Fruit fly (Drosophila melanogaster) whole organism, embryonic: ENCODE measurements around the gene Nepl21.

Experiments
- Adf1 ChIP-seq: fragments of 200-800 bp; sonication (Bioruptor generic); IDR thresholded peaks from 2 replicates; pipeline ENCODE4 v1.3.6; 2022; ENCODE audit warnings: missing biosample characterization, missing genetic modification characterization
- CG11093 ChIP-seq: fragments of 200-800 bp; sonication (Bioruptor generic); IDR thresholded peaks from 3 replicates; pipeline ENCODE4 v1.3.6; 2022; ENCODE audit warnings: missing biosample characterization, missing genetic modification characterization
- CG12299 ChIP-seq: fragments of 200-800 bp; sonication (Bioruptor generic); optimal IDR thresholded peaks from 2 replicates; lab custom pipeline; 2018; ENCODE audit warnings: missing biosample characterization, mild to moderate bottlenecking, missing genetic modification characterization
- CG12659 ChIP-seq: fragments of 200-800 bp; sonication (Bioruptor generic); optimal IDR thresholded peaks from 3 replicates; lab custom pipeline; 2017; ENCODE audit warnings: mild to moderate bottlenecking, missing biosample characterization, missing genetic modification reagents, missing genetic modification characterization
- CG13287 ChIP-seq: fragments of 200-800 bp; sonication (Bioruptor generic); IDR thresholded peaks from 2 replicates; pipeline ENCODE4 v1.3.6; 2022; ENCODE audit warnings: missing biosample characterization, missing genetic modification characterization; ENCODE audit not compliant: partially characterized antibody
- CG13894 ChIP-seq: fragments of 200-800 bp; sonication (Bioruptor generic); optimal IDR thresholded peaks from 3 replicates; lab custom pipeline; 2018; ENCODE audit warnings: missing biosample characterization, mild to moderate bottlenecking, missing genetic modification characterization, moderate library complexity
- CG17328 ChIP-seq: fragments of 200-800 bp; sonication (Bioruptor generic); IDR thresholded peaks from 2 replicates; pipeline ENCODE4 v1.3.6; 2022; ENCODE audit warnings: missing biosample characterization, missing genetic modification characterization
- CG17568 ChIP-seq: fragments of 200-800 bp; sonication (Bioruptor generic); optimal IDR thresholded peaks from 2 replicates; lab custom pipeline; 2018; ENCODE audit warnings: missing biosample characterization, mild to moderate bottlenecking, missing genetic modification characterization, moderate library complexity
- CG30431 ChIP-seq: fragments of 200-800 bp; sonication (Bioruptor generic); optimal IDR thresholded peaks from 2 replicates; lab custom pipeline; 2017; ENCODE audit warnings: missing biosample characterization, missing genetic modification characterization
- CG3065 ChIP-seq: fragments of 200-800 bp; sonication (Bioruptor generic); optimal IDR thresholded peaks from 2 replicates; lab custom pipeline; 2016; ENCODE audit warnings: missing biosample characterization, missing genetic modification characterization
- CG31388 ChIP-seq: fragments of 200-800 bp; sonication (Bioruptor generic); optimal IDR thresholded peaks from 2 replicates; lab custom pipeline; 2016; ENCODE audit warnings: missing biosample characterization, missing genetic modification characterization
- CG3838 ChIP-seq: fragments of 200-800 bp; sonication (Bioruptor generic); optimal IDR thresholded peaks from 3 replicates; lab custom pipeline; 2016; ENCODE audit warnings: missing biosample characterization, missing genetic modification characterization
- CG4617 ChIP-seq: fragments of 200-800 bp; sonication (Bioruptor generic); optimal IDR thresholded peaks from 3 replicates; lab custom pipeline; 2016; ENCODE audit warnings: missing biosample characterization, missing genetic modification characterization, borderline replicate concordance
- CG6791 ChIP-seq: fragments of 200-800 bp; sonication (Bioruptor generic); IDR thresholded peaks from 3 replicates; pipeline ENCODE4 v1.3.6; 2022; ENCODE audit warnings: missing biosample characterization, missing genetic modification characterization; ENCODE audit not compliant: partially characterized antibody
- CG7556 ChIP-seq: fragments of 200-800 bp; sonication (Bioruptor generic); optimal IDR thresholded peaks from 2 replicates; lab custom pipeline; 2017; ENCODE audit warnings: missing biosample characterization, mild to moderate bottlenecking, missing genetic modification characterization
- CG7839 ChIP-seq: fragments of 200-800 bp; sonication (Bioruptor generic); optimal IDR thresholded peaks from 3 replicates; lab custom pipeline; 2018; ENCODE audit warnings: missing biosample characterization, mild to moderate bottlenecking, missing genetic modification characterization, moderate library complexity
- CG8924 ChIP-seq: fragments of 200-800 bp; optimal IDR thresholded peaks from 3 replicates; lab custom pipeline; 2019; ENCODE audit warnings: missing biosample characterization, mild to moderate bottlenecking, missing genetic modification characterization, moderate library complexity
- CG9609 ChIP-seq: fragments of 200-800 bp; sonication (Bioruptor generic); optimal IDR thresholded peaks from 3 replicates; lab custom pipeline; 2016; ENCODE audit warnings: missing biosample characterization, missing genetic modification characterization
- CTCF ChIP-seq: fragments of 200-800 bp; sonication (Bioruptor generic); optimal IDR thresholded peaks from 2 replicates; lab custom pipeline; 2017; ENCODE audit warnings: missing biosample characterization, mild to moderate bottlenecking, missing genetic modification characterization, moderate library complexity
- D19B ChIP-seq: fragments of 200-800 bp; sonication (Bioruptor generic); optimal IDR thresholded peaks from 2 replicates; lab custom pipeline; 2017; ENCODE audit warnings: missing biosample characterization, mild to moderate bottlenecking, missing genetic modification characterization
- Dip3 ChIP-seq: fragments of 200-800 bp; sonication (Bioruptor generic); optimal IDR thresholded peaks from 3 replicates; lab custom pipeline; 2016; ENCODE audit warnings: missing biosample characterization, missing genetic modification characterization
- Eip74EF ChIP-seq, 2 experiments: fragments of 200-800 bp in 1 of 2; fragments of >200 bp in 1 of 2; sonication (Bioruptor generic) in 1 of 2; optimal IDR thresholded peaks; 2 replicates each; lab custom pipeline; 2017 to 2019; ENCODE audit warnings: missing biosample characterization in 2 of 2, missing genetic modification characterization in 2 of 2, mild to moderate bottlenecking in 1 of 2, moderate library complexity in 1 of 2
- HmgZ ChIP-seq: fragments of 200-800 bp; sonication (Bioruptor generic); optimal IDR thresholded peaks from 2 replicates; lab custom pipeline; 2018; ENCODE audit warnings: missing biosample characterization, mild to moderate bottlenecking, missing genetic modification characterization
- Hr3 ChIP-seq: fragments of 200-800 bp; sonication (Bioruptor generic); optimal IDR thresholded peaks from 3 replicates; lab custom pipeline; 2016; ENCODE audit warnings: missing biosample characterization, missing genetic modification characterization
- Jarid2 ChIP-seq: fragments of 200-800 bp; sonication (Bioruptor generic); optimal IDR thresholded peaks from 3 replicates; lab custom pipeline; 2017; ENCODE audit warnings: mild to moderate bottlenecking, missing biosample characterization, missing genetic modification reagents, missing genetic modification characterization
- Lhr ChIP-seq: fragments of 200-800 bp; sonication (Bioruptor generic); optimal IDR thresholded peaks from 3 replicates; lab custom pipeline; 2017; ENCODE audit warnings: mild to moderate bottlenecking, missing biosample characterization, missing genetic modification reagents, missing genetic modification characterization
- Lim3 ChIP-seq: fragments of 200-800 bp; sonication (Bioruptor generic); IDR thresholded peaks from 2 replicates; pipeline ENCODE4 v1.3.6; 2022; ENCODE audit warnings: missing biosample characterization, missing genetic modification characterization
- NfI ChIP-seq: fragments of 200-800 bp; sonication (Bioruptor generic); optimal IDR thresholded peaks from 3 replicates; lab custom pipeline; 2018; ENCODE audit warnings: missing biosample characterization, mild to moderate bottlenecking, missing genetic modification characterization, moderate library complexity
- Oli ChIP-seq: fragments of 200-800 bp; sonication (Bioruptor generic); optimal IDR thresholded peaks from 2 replicates; lab custom pipeline; 2018; ENCODE audit warnings: missing biosample characterization, mild to moderate bottlenecking, missing genetic modification characterization, moderate library complexity
- Sry-β ChIP-seq: fragments of 200-800 bp; sonication (Bioruptor generic); optimal IDR thresholded peaks from 2 replicates; lab custom pipeline; 2018; ENCODE audit warnings: missing biosample characterization, mild to moderate bottlenecking, missing genetic modification characterization, moderate library complexity
- Sry-δ ChIP-seq: fragments of 200-800 bp; sonication (Bioruptor generic); optimal IDR thresholded peaks from 2 replicates; lab custom pipeline; 2016; ENCODE audit warnings: missing biosample characterization, missing genetic modification characterization
- Taf1 ChIP-seq: fragments of 200-800 bp; sonication (Bioruptor generic); IDR thresholded peaks from 2 replicates; pipeline ENCODE4 v1.3.6; 2022; ENCODE audit warnings: missing biosample characterization, missing genetic modification characterization
- ap ChIP-seq: fragments of 200-800 bp; sonication (Bioruptor generic); IDR thresholded peaks from 2 replicates; pipeline ENCODE4 v1.3.6; 2022; ENCODE audit warnings: missing biosample characterization, missing genetic modification characterization
- cad ChIP-seq: fragments of >200 bp; optimal IDR thresholded peaks from 2 replicates; lab custom pipeline; 2017; ENCODE audit warnings: missing biosample characterization, missing genetic modification characterization
- crol ChIP-seq: fragments of 200-800 bp; sonication (Bioruptor generic); IDR thresholded peaks from 2 replicates; pipeline ENCODE4 v1.3.6; 2022; ENCODE audit warnings: missing biosample characterization, missing genetic modification characterization
- dati ChIP-seq: fragments of 200-800 bp; sonication (Bioruptor generic); IDR thresholded peaks from 2 replicates; pipeline ENCODE4 v1.3.6; 2022; ENCODE audit warnings: missing biosample characterization, missing genetic modification characterization
- emc ChIP-seq: fragments of 200-800 bp; sonication (Bioruptor generic); optimal IDR thresholded peaks from 2 replicates; lab custom pipeline; 2016; ENCODE audit warnings: missing biosample characterization, missing genetic modification characterization
- ewg ChIP-seq: fragments of 200-800 bp; sonication (Bioruptor generic); optimal IDR thresholded peaks from 3 replicates; lab custom pipeline; 2017; ENCODE audit warnings: mild to moderate bottlenecking, missing biosample characterization, missing genetic modification reagents, missing genetic modification characterization
- fru ChIP-seq: fragments of >200 bp; optimal IDR thresholded peaks from 2 replicates; lab custom pipeline; 2017
- ftz-f1 ChIP-seq: fragments of 200-800 bp; sonication (Bioruptor generic); optimal IDR thresholded peaks from 2 replicates; lab custom pipeline; 2016; ENCODE audit warnings: missing biosample characterization, missing genetic modification characterization
- gro ChIP-seq: fragments of 200-800 bp; sonication (Bioruptor generic); optimal IDR thresholded peaks from 2 replicates; lab custom pipeline; 2016; ENCODE audit warnings: missing biosample characterization, missing genetic modification characterization
- hb ChIP-seq: fragments of 200-800 bp; sonication (Bioruptor generic); IDR thresholded peaks from 3 replicates; pipeline ENCODE4 v1.3.6; 2022; ENCODE audit warnings: missing biosample characterization, missing genetic modification characterization; ENCODE audit not compliant: partially characterized antibody
- hkb ChIP-seq, 2 experiments: fragments of 200-800 bp in 1 of 2; fragments of >200 bp in 1 of 2; sonication (Bioruptor generic) in 1 of 2; IDR thresholded peaks in 1 of 2; optimal IDR thresholded peaks in 1 of 2; 2 replicates each; pipeline versions ENCODE4 v1.3.6 to Lab custom; 2017 to 2022; ENCODE audit warnings: missing biosample characterization in 1 of 2, missing genetic modification characterization in 1 of 2
- nerfin-1 ChIP-seq: fragments of 200-800 bp; sonication (Bioruptor generic); optimal IDR thresholded peaks from 3 replicates; lab custom pipeline; 2019; ENCODE audit warnings: missing biosample characterization, mild to moderate bottlenecking, missing genetic modification characterization, moderate library complexity
- nerfin-2 ChIP-seq: fragments of 200-800 bp; sonication (Bioruptor generic); IDR thresholded peaks from 2 replicates; pipeline ENCODE4 v1.3.6; 2022; ENCODE audit warnings: missing biosample characterization, missing genetic modification characterization; ENCODE audit not compliant: partially characterized antibody
- odd ChIP-seq: fragments of 200-800 bp; sonication (Bioruptor generic); optimal IDR thresholded peaks from 2 replicates; lab custom pipeline; 2017; ENCODE audit warnings: missing biosample characterization, mild to moderate bottlenecking, missing genetic modification characterization
- salm ChIP-seq: fragments of 200-800 bp; sonication (Bioruptor generic); optimal IDR thresholded peaks from 2 replicates; lab custom pipeline; 2018; ENCODE audit warnings: missing biosample characterization, mild to moderate bottlenecking, missing genetic modification characterization
- sens ChIP-seq: fragments of 200-800 bp; sonication (Bioruptor generic); peaks from one replicate; lab custom pipeline; 2016; ENCODE audit warnings: missing biosample characterization, missing genetic modification characterization
- sens-2 ChIP-seq: fragments of 200-800 bp; sonication (Bioruptor generic); IDR thresholded peaks from 2 replicates; pipeline ENCODE4 v1.3.6; 2022; ENCODE audit warnings: missing biosample characterization, missing genetic modification characterization
- unpg ChIP-seq: fragments of 200-800 bp; sonication (Bioruptor generic); optimal IDR thresholded peaks from 3 replicates; lab custom pipeline; 2018; ENCODE audit warnings: missing biosample characterization, mild to moderate bottlenecking, missing genetic modification characterization, moderate library complexity
- zen ChIP-seq: fragments of 200-800 bp; sonication (Bioruptor generic); optimal IDR thresholded peaks from 3 replicates; lab custom pipeline; 2018; ENCODE audit warnings: missing biosample characterization, mild to moderate bottlenecking, missing genetic modification characterization, moderate library complexity

Gene Nepl21

DNA sequence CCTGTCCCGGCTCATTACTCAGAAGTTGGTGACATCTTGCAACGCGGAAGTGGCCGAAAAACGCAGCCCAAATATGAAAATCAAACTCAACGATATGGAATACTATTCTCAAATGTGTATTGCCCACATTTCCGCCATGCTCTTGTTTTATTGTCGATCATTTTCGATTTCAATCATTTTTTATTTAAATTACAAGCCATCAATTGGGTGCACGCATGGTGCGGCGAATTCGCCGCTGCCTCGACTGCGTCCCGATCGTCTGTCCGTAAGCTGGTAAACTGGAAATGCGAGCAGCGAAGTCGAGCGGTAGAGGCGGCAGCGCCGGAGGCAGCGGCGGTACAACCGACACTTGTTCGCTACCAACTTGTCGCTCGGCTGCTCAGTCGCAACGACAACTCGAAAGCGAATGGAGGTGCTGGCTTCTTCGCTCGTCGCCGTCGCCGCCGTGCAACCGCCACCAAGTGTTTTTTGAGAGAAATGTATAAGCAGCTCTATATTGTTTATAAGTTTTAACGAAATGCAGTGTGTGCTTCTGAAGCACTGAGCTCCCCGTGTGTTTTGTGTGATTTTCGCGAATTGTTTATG lies 8.1 kb downstream of the Nepl21 start (continued):
- TF ChIP-seq Dip3 (GFP tag; lab: Kevin White, UChicago): no peak
- no peak for TF ChIP-seq D19B
- no peak for TF ChIP-seq CG4617 (GFP tag; lab: Kevin White, UChicago)
- TF ChIP-seq CG12659: no peak
- TF ChIP-seq Oli (tag; lab: Kevin White, UChicago): no peak
- peak; percentile 8 for TF ChIP-seq CG8924
- TF ChIP-seq CG3065: no peak
- no peak for TF ChIP-seq fru (lab: Kevin White, UChicago)
- TF ChIP-seq CG3838 (GFP tag; lab: Kevin White, UChicago): no peak
- no peak for TF ChIP-seq CG9609
- TF ChIP-seq unpg (GFP tag; lab: Kevin White, UChicago): no peak
- TF ChIP-seq hkb (optimal IDR thresholded peaks at IDR 0.05; lab: Kevin White, UChicago): no peak
- TF ChIP-seq hkb (GFP tag; IDR thresholded peaks at IDR 0.05; lab: Robert Waterston, UW): peak; percentile 35; the same call in 1 of the 2 replicates
- no peak for TF ChIP-seq dati (GFP tag; lab: Robert Waterston, UW)
- no peak for TF ChIP-seq NfI (GFP tag; lab: Kevin White, UChicago)
- TF ChIP-seq gro (GFP tag; lab: Kevin White, UChicago): no peak
- no peak for TF ChIP-seq CG12299 (tag; lab: Kevin White, UChicago)
- TF ChIP-seq odd (GFP tag; lab: Kevin White, UChicago): peak; percentile 10
- peak; percentile 21 for TF ChIP-seq ftz-f1 (GFP tag; lab: Kevin White, UChicago)
- TF ChIP-seq Lim3: no peak
- TF ChIP-seq CG31388 (GFP tag; lab: Kevin White, UChicago): no peak
- no peak for TF ChIP-seq HmgZ (tag; lab: Kevin White, UChicago)
- no peak for TF ChIP-seq hb (GFP tag; lab: Robert Waterston, UW)
- no peak for TF ChIP-seq CG17328 (GFP tag; lab: Robert Waterston, UW)
- no peak for TF ChIP-seq Lhr (GFP tag; lab: Kevin White, UChicago)
- no peak for TF ChIP-seq sens-2
- 0 out of 2 replicates have a peak, but pooled peaks have one; percentile 21 for TF ChIP-seq nerfin-2 (GFP tag; lab: Robert Waterston, UW)
- TF ChIP-seq Hr3 (GFP tag; lab: Kevin White, UChicago): no peak
- TF ChIP-seq CG7556 (GFP tag; lab: Kevin White, UChicago): no peak
- TF ChIP-seq Eip74EF (GFP tag; optimal IDR thresholded peaks at IDR 0.05; lab: Kevin White, UChicago): peak in 1 of 2 experiments; percentile 63
- no peak for TF ChIP-seq ap
- TF ChIP-seq CG17568: no peak
- no peak for TF ChIP-seq Sry-δ
- TF ChIP-seq ewg (GFP tag; lab: Kevin White, UChicago): no peak
- TF ChIP-seq salm (tag; lab: Kevin White, UChicago): no peak
- no peak for TF ChIP-seq CTCF
- TF ChIP-seq CG13894 (tag; lab: Kevin White, UChicago): no peak
- peak; percentile 9 for TF ChIP-seq CG7839 (tag; lab: Kevin White, UChicago)
- TF ChIP-seq nerfin-1 (tag; lab: Kevin White, UChicago): no peak
- TF ChIP-seq CG30431 (GFP tag; lab: Kevin White, UChicago): no peak
- peak; percentile 81 for TF ChIP-seq crol (GFP tag; lab: Robert Waterston, UW)
- TF ChIP-seq cad: no peak
- TF ChIP-seq CG11093 (GFP tag; lab: Robert Waterston, UW): no peak
- TF ChIP-seq emc: no peak
- no peak for TF ChIP-seq zen (tag; lab: Kevin White, UChicago)
- TF ChIP-seq sens (GFP tag; lab: Kevin White, UChicago): peak; percentile 52
- no peak for TF ChIP-seq CG6791 (GFP tag; lab: Robert Waterston, UW)
- peak; percentile 49; the same call in 1 of the 2 replicates for TF ChIP-seq CG13287
- TF ChIP-seq Sry-β (GFP tag; lab: Kevin White, UChicago): no peak
- TF ChIP-seq Adf1: peak; percentile 92
- no peak for TF ChIP-seq Taf1 (GFP tag; lab: Robert Waterston, UW)
- peak; percentile 92 for TF ChIP-seq Jarid2
